Worm (Caenorhabditis elegans) whole organism, L4/young adult: ENCODE data around the gene K07F5.7.

ENCODE experiments used
- W03F9.2 ChIP-seq: fragments of 150-350 bp; optimal IDR thresholded peaks from 2 replicates; lab custom pipeline; 2014; ENCODE audit warnings: missing biosample characterization, missing genetic modification characterization
- dao-5 ChIP-seq: sonication (generic microtip); optimal IDR thresholded peaks from 2 replicates; lab custom pipeline; 2016; ENCODE audit warnings: missing genotype, missing genetic modification characterization, moderate library complexity, missing compliant biosample characterization
- him-1 ChIP-seq: sonication (generic microtip); optimal IDR thresholded peaks from 2 replicates; lab custom pipeline; 2016; ENCODE audit warnings: missing genotype, missing genetic modification reagents, missing genetic modification characterization, missing compliant biosample characterization

DNA sequence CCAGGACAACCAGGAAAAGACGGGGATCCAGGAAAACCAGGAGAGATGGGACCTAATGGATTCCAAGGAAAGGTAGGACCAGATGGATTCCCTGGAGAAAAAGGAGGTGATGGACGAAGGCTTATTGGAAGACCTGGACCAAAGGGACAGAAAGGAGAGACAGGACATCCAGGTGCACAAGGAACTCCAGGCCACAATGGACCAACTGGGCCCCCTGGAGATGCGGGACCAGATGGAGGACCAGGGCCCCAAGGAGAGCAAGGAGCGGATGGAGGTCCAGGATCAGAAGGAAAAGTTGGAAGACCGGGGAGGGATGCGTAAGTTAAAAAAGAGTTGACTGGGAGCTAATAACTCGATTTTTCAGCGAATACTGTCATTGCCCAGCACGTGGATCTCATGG is 25.4 kb downstream of the K07F5.7 start:
- TF ChIP-seq him-1 (tag; lab: Kevin White, UChicago) (no peak), W03F9.2 (no peak), dao-5 (tag; lab: Kevin White, UChicago) (no peak)
